Fruit fly (Drosophila melanogaster) whole organism, prepupa: ENCODE data around the gene fln.

Source experiments
- CG10669 ChIP-seq: fragments of 200-800 bp; sonication (Bioruptor generic); optimal IDR thresholded peaks from 3 replicates; lab custom pipeline; 2018; ENCODE audit warnings: missing biosample characterization, mild to moderate bottlenecking, missing genetic modification characterization, moderate library complexity
- CG11294 ChIP-seq: fragments of 200-800 bp; sonication (Bioruptor generic); IDR thresholded peaks from 2 replicates; pipeline ENCODE4 v1.3.6; 2022; ENCODE audit warnings: missing biosample characterization, missing genetic modification characterization
- CG11762 ChIP-seq: fragments of 200-800 bp; sonication (Bioruptor generic); optimal IDR thresholded peaks from 3 replicates; lab custom pipeline; 2016; ENCODE audit warnings: missing biosample characterization, missing genetic modification characterization; ENCODE audit not compliant: insufficient read depth
- CG11902 ChIP-seq: fragments of 200-800 bp; sonication (Bioruptor generic); optimal IDR thresholded peaks from 3 replicates; lab custom pipeline; 2016; ENCODE audit warnings: missing biosample characterization, missing genetic modification characterization
- CG15336 ChIP-seq: fragments of 200-800 bp; sonication (Bioruptor generic); IDR thresholded peaks from 2 replicates; pipeline ENCODE4 v1.3.6; 2022; ENCODE audit warnings: missing biosample characterization, missing genetic modification characterization
- CG16779 ChIP-seq: fragments of 200-800 bp; sonication (Bioruptor generic); optimal IDR thresholded peaks from 3 replicates; lab custom pipeline; 2017; ENCODE audit warnings: missing biosample characterization, mild to moderate bottlenecking, missing genetic modification characterization
- CG31627 ChIP-seq: fragments of 200-800 bp; sonication (Bioruptor generic); optimal IDR thresholded peaks from 3 replicates; lab custom pipeline; 2016; ENCODE audit warnings: missing biosample characterization, missing genetic modification characterization
- CG3919 ChIP-seq: fragments of 200-800 bp; sonication (Bioruptor generic); optimal IDR thresholded peaks from 3 replicates; lab custom pipeline; 2016; ENCODE audit warnings: missing biosample characterization, missing genetic modification characterization
- CG4318 ChIP-seq: fragments of 200-800 bp; sonication (Bioruptor generic); optimal IDR thresholded peaks from 3 replicates; lab custom pipeline; 2017; ENCODE audit warnings: missing biosample characterization, mild to moderate bottlenecking, missing genetic modification characterization
- CG6276 ChIP-seq: fragments of 200-800 bp; sonication (Bioruptor generic); optimal IDR thresholded peaks from 2 replicates; lab custom pipeline; 2017; ENCODE audit warnings: missing biosample characterization, mild to moderate bottlenecking, missing genetic modification characterization
- CG6808 ChIP-seq: fragments of 200-800 bp; sonication (Bioruptor generic); optimal IDR thresholded peaks from 3 replicates; lab custom pipeline; 2017; ENCODE audit warnings: missing biosample characterization, missing genetic modification characterization, mild to moderate bottlenecking, moderate library complexity, missing genetic modification reagents
- CG6854 ChIP-seq: fragments of 200-800 bp; sonication (Bioruptor generic); optimal IDR thresholded peaks from 2 replicates; lab custom pipeline; 2017; ENCODE audit warnings: missing biosample characterization, mild to moderate bottlenecking, missing genetic modification characterization
- CG7368 ChIP-seq: fragments of 200-800 bp; sonication (Bioruptor generic); optimal IDR thresholded peaks from 3 replicates; lab custom pipeline; 2016; ENCODE audit warnings: missing biosample characterization, missing genetic modification characterization
- CG8119 ChIP-seq: fragments of 200-800 bp; sonication (Bioruptor generic); IDR thresholded peaks from 3 replicates; pipeline ENCODE4 v1.3.6; 2022; ENCODE audit warnings: missing biosample characterization, missing genetic modification characterization
- CG8632 ChIP-seq: fragments of 200-800 bp; sonication (Bioruptor generic); optimal IDR thresholded peaks from 3 replicates; lab custom pipeline; 2016; ENCODE audit warnings: missing biosample characterization, missing genetic modification characterization
- CG9139 ChIP-seq: fragments of 200-800 bp; sonication (Bioruptor generic); optimal IDR thresholded peaks from 3 replicates; lab custom pipeline; 2017; ENCODE audit warnings: missing biosample characterization, mild to moderate bottlenecking, missing genetic modification characterization
- Eip78C ChIP-seq: fragments of 200-800 bp; sonication (Bioruptor generic); peaks from one replicate; lab custom pipeline; 2016; ENCODE audit warnings: missing biosample characterization, missing genetic modification characterization
- Eip93F ChIP-seq: fragments of 200-800 bp; sonication (Bioruptor generic); optimal IDR thresholded peaks from 2 replicates; lab custom pipeline; 2016; ENCODE audit warnings: missing biosample characterization, mild to moderate bottlenecking, missing genetic modification characterization
- Ets21C ChIP-seq: fragments of 200-800 bp; sonication (Bioruptor generic); optimal IDR thresholded peaks from 3 replicates; lab custom pipeline; 2016; ENCODE audit warnings: missing biosample characterization, missing genetic modification characterization
- Ets96B ChIP-seq: fragments of 200-800 bp; optimal IDR thresholded peaks from 2 replicates; lab custom pipeline; 2019; ENCODE audit warnings: missing biosample characterization, mild to moderate bottlenecking, missing genetic modification characterization, moderate library complexity
- Hr39 ChIP-seq: fragments of 200-800 bp; sonication (Bioruptor generic); optimal IDR thresholded peaks from 2 replicates; lab custom pipeline; 2016; ENCODE audit warnings: missing biosample characterization, missing genetic modification characterization
- Lpt ChIP-seq: fragments of 200-800 bp; sonication (Bioruptor generic); optimal IDR thresholded peaks from 3 replicates; lab custom pipeline; 2016; ENCODE audit warnings: missing biosample characterization, missing genetic modification characterization
- Met ChIP-seq: fragments of 200-800 bp; sonication (Bioruptor generic); optimal IDR thresholded peaks from 3 replicates; lab custom pipeline; 2016; ENCODE audit warnings: missing biosample characterization, missing genetic modification characterization
- achi ChIP-seq: fragments of 200-800 bp; sonication (Bioruptor generic); optimal IDR thresholded peaks from 3 replicates; lab custom pipeline; 2016; ENCODE audit warnings: missing biosample characterization, missing genetic modification characterization
- acj6 ChIP-seq: fragments of 200-800 bp; sonication (Bioruptor generic); optimal IDR thresholded peaks from 3 replicates; lab custom pipeline; 2016; ENCODE audit warnings: missing biosample characterization, missing genetic modification characterization
- eg ChIP-seq: fragments of 200-800 bp; sonication (Bioruptor generic); IDR thresholded peaks from 3 replicates; pipeline ENCODE4 v1.3.6; 2022; ENCODE audit warnings: missing biosample characterization, missing genetic modification characterization
- esn ChIP-seq: fragments of 200-800 bp; sonication (Bioruptor generic); optimal IDR thresholded peaks from 2 replicates; lab custom pipeline; 2016; ENCODE audit warnings: missing biosample characterization, mild to moderate bottlenecking, missing genetic modification characterization, moderate library complexity
- fd85E ChIP-seq: fragments of 200-800 bp; sonication (Bioruptor generic); optimal IDR thresholded peaks from 3 replicates; lab custom pipeline; 2016; ENCODE audit warnings: missing biosample characterization, missing genetic modification characterization
- lz ChIP-seq: fragments of 200-800 bp; sonication (Bioruptor generic); optimal IDR thresholded peaks from 3 replicates; lab custom pipeline; 2016; ENCODE audit warnings: missing biosample characterization, missing genetic modification characterization
- net ChIP-seq: fragments of 200-800 bp; sonication (Bioruptor generic); optimal IDR thresholded peaks from 3 replicates; lab custom pipeline; 2016; ENCODE audit warnings: missing biosample characterization, missing genetic modification characterization
- pdm3 ChIP-seq: fragments of 200-800 bp; sonication (Bioruptor generic); optimal IDR thresholded peaks from 3 replicates; lab custom pipeline; 2016; ENCODE audit warnings: missing biosample characterization, missing genetic modification characterization
- salr ChIP-seq, 2 experiments: fragments of 200-800 bp; sonication (Bioruptor generic); optimal IDR thresholded peaks; 3 replicates each; lab custom pipeline; 2016 to 2018; ENCODE audit warnings: missing biosample characterization in 2 of 2, missing genetic modification characterization in 2 of 2, mild to moderate bottlenecking in 1 of 2
- ss ChIP-seq, 2 experiments: fragments of 200-800 bp; sonication (Bioruptor generic); optimal IDR thresholded peaks; 2 replicates in 1 of 2; 3 replicates in 1 of 2; lab custom pipeline; 2017 to 2018; ENCODE audit warnings: mild to moderate bottlenecking in 2 of 2, missing biosample characterization in 2 of 2, missing genetic modification characterization in 2 of 2, moderate library complexity in 1 of 2
- svp ChIP-seq: fragments of 200-800 bp; sonication (Bioruptor generic); peaks from one replicate; lab custom pipeline; 2016; ENCODE audit warnings: missing biosample characterization, missing genetic modification characterization
- vri ChIP-seq: fragments of 200-800 bp; sonication (Bioruptor generic); optimal IDR thresholded peaks from 3 replicates; lab custom pipeline; 2016; ENCODE audit warnings: missing biosample characterization, mild to moderate bottlenecking, missing genetic modification characterization

The fln gene

DNA sequence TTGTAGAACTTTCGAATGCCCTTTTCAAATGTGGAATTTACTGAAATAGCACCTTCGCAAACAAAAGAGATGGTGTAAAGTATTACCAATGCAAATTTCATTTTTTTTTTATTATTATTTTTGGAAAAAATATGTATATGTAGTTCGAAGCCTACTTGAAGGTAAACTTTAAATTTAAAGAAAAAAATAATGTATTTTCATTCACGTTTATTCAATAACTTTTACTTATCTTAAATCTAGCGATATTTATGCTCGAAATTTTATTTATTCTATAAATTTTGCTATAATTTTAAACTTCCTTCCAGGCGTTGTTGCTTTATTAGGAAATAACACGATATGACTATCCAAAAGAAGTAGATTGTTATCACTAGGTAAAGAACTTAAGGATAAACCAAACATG, 38.3 kb downstream of the fln start, which contains the start of gene CG33710:
CG33710 (minus strand) TSS at position 101 of the 400 bp plus-strand sequence.
- TF ChIP-seq CG11902 (GFP tag; lab: Kevin White, UChicago) (no peak), CG16779 (tag; lab: Kevin White, UChicago) (no peak)

DNA sequence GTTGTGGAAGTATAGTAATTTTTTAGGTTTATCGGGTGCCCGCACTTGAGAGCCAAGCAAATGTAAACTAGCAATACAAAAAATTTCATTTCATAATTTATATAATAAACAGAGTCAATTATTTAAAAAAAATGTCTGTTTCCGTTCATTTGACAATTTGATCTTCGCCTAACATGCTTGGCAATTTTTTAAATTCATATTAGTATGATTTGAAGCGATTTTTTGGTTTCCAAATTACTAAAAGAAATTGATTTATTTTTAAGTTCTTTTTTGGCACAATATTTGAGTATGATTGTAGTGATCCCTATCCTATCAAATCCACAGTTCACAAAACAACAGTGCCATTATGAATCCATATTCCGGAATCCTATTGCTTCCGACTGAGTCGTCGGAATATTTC, 39.2 kb downstream of the fln start, which contains the start of gene CG34258:
CG34258 (minus strand) TSS at position 101 of the 400 bp plus-strand sequence.
- TF ChIP-seq CG6854 (GFP tag; lab: Kevin White, UChicago): no peak
- TF ChIP-seq pdm3 (GFP tag; lab: Kevin White, UChicago): no peak
- TF ChIP-seq CG4318: no peak
- TF ChIP-seq vri (GFP tag; lab: Kevin White, UChicago): no peak
- TF ChIP-seq CG11762: no peak
- no peak for TF ChIP-seq Ets96B (tag; lab: Kevin White, UChicago)
- no peak for TF ChIP-seq CG11902 (GFP tag; lab: Kevin White, UChicago)
- no peak for TF ChIP-seq CG10669 (GFP tag; lab: Kevin White, UChicago)
- no peak for TF ChIP-seq net (GFP tag; lab: Kevin White, UChicago)
- TF ChIP-seq Eip93F: no peak
- no peak for TF ChIP-seq CG7368 (GFP tag; lab: Kevin White, UChicago)
- no peak for TF ChIP-seq CG9139

DNA sequence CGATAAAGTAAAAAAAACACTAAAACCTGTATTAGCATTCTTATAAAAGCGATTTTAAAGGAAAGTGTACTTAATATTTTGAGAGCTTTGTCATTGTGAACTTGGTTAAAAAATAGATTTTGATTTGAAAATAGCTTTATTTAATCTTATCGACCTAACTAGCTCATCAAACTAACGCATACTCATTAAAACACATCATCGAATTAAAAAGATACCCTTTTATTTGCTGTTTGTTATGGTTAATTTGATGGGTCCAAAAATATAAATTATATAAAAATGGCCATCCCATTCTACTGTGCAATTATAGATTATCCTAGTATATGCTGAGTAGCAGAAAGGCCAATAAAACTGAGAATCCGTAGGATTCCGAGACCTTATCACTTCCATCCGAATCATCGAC, 40.0 kb downstream of the fln start, which contains the start of gene CG32219:
CG32219 (minus strand) TSS at position 101 of the 400 bp plus-strand sequence.
- TF ChIP-seq CG3919 (GFP tag; lab: Kevin White, UChicago) (no peak), Eip78C (GFP tag; lab: Kevin White, UChicago) (no peak), CG8119 (GFP tag; lab: Robert Waterston, UW) (no peak), Lpt (no peak), CG8632 (no peak), pdm3 (GFP tag; lab: Kevin White, UChicago) (no peak), lz (GFP tag; lab: Kevin White, UChicago) (no peak), fd85E (GFP tag; lab: Kevin White, UChicago) (no peak), achi (no peak)

dm6 chr3L:19945469-19945868, 45.6 kb downstream of the fln start:
- TF ChIP-seq achi (no peak), svp (peak; percentile 64), vri (GFP tag; lab: Kevin White, UChicago) (peak; percentile 39)

dm6 chr3L:19941162-19941561, 49.9 kb downstream of the fln start:
- TF ChIP-seq CG6276 (GFP tag; lab: Kevin White, UChicago) (no peak), CG15336 (GFP tag; lab: Robert Waterston, UW) (no peak), esn (GFP tag; lab: Kevin White, UChicago) (no peak), Hr39 (no peak), ss (GFP tag; optimal IDR thresholded peaks at IDR 0.05; lab: Kevin White, UChicago) (no peak), Eip93F (no peak), salr (GFP tag; optimal IDR thresholded peaks at IDR 0.05; lab: Kevin White, UChicago) (no peak), vri (GFP tag; lab: Kevin White, UChicago) (no peak), acj6 (no peak), CG31627 (GFP tag; lab: Kevin White, UChicago) (no peak), Ets21C (GFP tag; lab: Kevin White, UChicago) (no peak), CG6808 (GFP tag; lab: Kevin White, UChicago) (no peak), Met (GFP tag; lab: Kevin White, UChicago) (no peak), eg (no peak), Ets96B (tag; lab: Kevin White, UChicago) (no peak), CG11902 (GFP tag; lab: Kevin White, UChicago) (no peak), CG11294 (no peak), net (GFP tag; lab: Kevin White, UChicago) (no peak), CG10669 (GFP tag; lab: Kevin White, UChicago) (no peak)
